Fruit fly (Drosophila melanogaster) whole organism, embryonic: ENCODE results near the gene foxo.

Experiments used
- CG10366 ChIP-seq: fragments of 200-800 bp; sonication (Bioruptor generic); IDR thresholded peaks from 2 replicates; pipeline ENCODE4 v1.3.6; 2022; ENCODE audit warnings: missing biosample characterization, missing genetic modification characterization
- CG2199 ChIP-seq: fragments of 200-800 bp; sonication (Bioruptor generic); IDR thresholded peaks from 3 replicates; pipeline ENCODE4 v1.3.6; 2022; ENCODE audit warnings: missing biosample characterization, missing genetic modification characterization
- CG2202 ChIP-seq: fragments of 200-800 bp; sonication (Bioruptor generic); optimal IDR thresholded peaks from 2 replicates; lab custom pipeline; 2018; ENCODE audit warnings: missing biosample characterization, mild to moderate bottlenecking, missing genetic modification characterization
- CG31365 ChIP-seq: fragments of 200-800 bp; sonication (Bioruptor generic); optimal IDR thresholded peaks from 2 replicates; lab custom pipeline; 2018; ENCODE audit warnings: missing biosample characterization, mild to moderate bottlenecking, missing genetic modification characterization
- CG3407 ChIP-seq: fragments of 200-800 bp; sonication (Bioruptor generic); optimal IDR thresholded peaks from 2 replicates; lab custom pipeline; 2018; ENCODE audit warnings: missing biosample characterization, mild to moderate bottlenecking, missing genetic modification characterization
- CG6791 ChIP-seq: fragments of 200-800 bp; sonication (Bioruptor generic); IDR thresholded peaks from 3 replicates; pipeline ENCODE4 v1.3.6; 2022; ENCODE audit warnings: missing biosample characterization, missing genetic modification characterization; ENCODE audit not compliant: partially characterized antibody
- CG6813 ChIP-seq: fragments of 200-800 bp; sonication (Bioruptor generic); optimal IDR thresholded peaks from 2 replicates; lab custom pipeline; 2017; ENCODE audit warnings: missing biosample characterization, missing genetic modification characterization, mild to moderate bottlenecking, moderate library complexity, missing genetic modification reagents
- CG8478 ChIP-seq: fragments of >200 bp; optimal IDR thresholded peaks from 2 replicates; lab custom pipeline; 2018
- CG9727 ChIP-seq: fragments of 200-800 bp; sonication (Bioruptor generic); optimal IDR thresholded peaks from 3 replicates; lab custom pipeline; 2017; ENCODE audit warnings: missing biosample characterization, mild to moderate bottlenecking, missing genetic modification characterization
- Deaf1 ChIP-seq: fragments of 200-800 bp; optimal IDR thresholded peaks from 3 replicates; lab custom pipeline; 2019; ENCODE audit warnings: missing biosample characterization, mild to moderate bottlenecking, missing genetic modification characterization, moderate library complexity
- HLH3B ChIP-seq: fragments of 200-800 bp; sonication (Bioruptor generic); IDR thresholded peaks from 2 replicates; pipeline ENCODE4 v1.3.6; 2022; ENCODE audit warnings: missing biosample characterization, missing genetic modification characterization
- HLH54F ChIP-seq: fragments of 200-800 bp; sonication (Bioruptor generic); optimal IDR thresholded peaks from 3 replicates; lab custom pipeline; 2016; ENCODE audit warnings: missing biosample characterization, missing genetic modification characterization
- Hr78 ChIP-seq, 2 experiments: fragments of 200-800 bp in 1 of 2; fragments of >200 bp in 1 of 2; sonication (Bioruptor generic) in 1 of 2; optimal IDR thresholded peaks; 2 replicates each; lab custom pipeline; 2017 to 2019; ENCODE audit warnings: missing biosample characterization in 2 of 2, missing genetic modification characterization in 2 of 2, mild to moderate bottlenecking in 1 of 2, moderate library complexity in 1 of 2
- Lpt ChIP-seq: fragments of >200 bp; optimal IDR thresholded peaks from 2 replicates; lab custom pipeline; 2018; ENCODE audit warnings: missing biosample characterization, missing genetic modification characterization
- Max ChIP-seq: fragments of 200-800 bp; sonication (Bioruptor generic); optimal IDR thresholded peaks from 2 replicates; lab custom pipeline; 2016; ENCODE audit warnings: missing biosample characterization, mild to moderate bottlenecking, missing genetic modification characterization
- Med ChIP-seq: fragments of 200-800 bp; sonication (Bioruptor generic); peaks from one replicate; lab custom pipeline; 2016; ENCODE audit warnings: missing biosample characterization, missing genetic modification characterization, mild to moderate bottlenecking, inconsistent platforms, moderate library complexity
- Spps ChIP-seq: fragments of 200-800 bp; sonication (Bioruptor generic); optimal IDR thresholded peaks from 2 replicates; lab custom pipeline; 2018; ENCODE audit warnings: missing biosample characterization, mild to moderate bottlenecking, missing genetic modification characterization
- bowl ChIP-seq: fragments of 200-800 bp; sonication (Bioruptor generic); IDR thresholded peaks from 2 replicates; pipeline ENCODE4 v1.3.6; 2022; ENCODE audit warnings: missing biosample characterization, missing genetic modification characterization
- cad ChIP-seq: fragments of >200 bp; optimal IDR thresholded peaks from 2 replicates; lab custom pipeline; 2017; ENCODE audit warnings: missing biosample characterization, missing genetic modification characterization
- ci ChIP-seq: fragments of 200-800 bp; sonication (Bioruptor generic); IDR thresholded peaks from 3 replicates; pipeline ENCODE4 v1.3.6; 2022; ENCODE audit warnings: missing biosample characterization, missing genetic modification characterization
- crol ChIP-seq: fragments of 200-800 bp; sonication (Bioruptor generic); IDR thresholded peaks from 2 replicates; pipeline ENCODE4 v1.3.6; 2022; ENCODE audit warnings: missing biosample characterization, missing genetic modification characterization
- cwo ChIP-seq: fragments of 200-800 bp; sonication (Bioruptor generic); optimal IDR thresholded peaks from 3 replicates; lab custom pipeline; 2017; ENCODE audit warnings: missing biosample characterization, missing genetic modification characterization, mild to moderate bottlenecking, moderate library complexity, missing genetic modification reagents
- da ChIP-seq: fragments of 200-800 bp; sonication (Bioruptor generic); optimal IDR thresholded peaks from 2 replicates; lab custom pipeline; 2016; ENCODE audit warnings: missing biosample characterization, missing genetic modification characterization
- dati ChIP-seq: fragments of 200-800 bp; sonication (Bioruptor generic); IDR thresholded peaks from 2 replicates; pipeline ENCODE4 v1.3.6; 2022; ENCODE audit warnings: missing biosample characterization, missing genetic modification characterization
- disco-r ChIP-seq: fragments of 200-800 bp; sonication (Bioruptor generic); optimal IDR thresholded peaks from 2 replicates; lab custom pipeline; 2016; ENCODE audit warnings: missing biosample characterization, missing genetic modification characterization
- hkb ChIP-seq, 2 experiments: fragments of 200-800 bp in 1 of 2; fragments of >200 bp in 1 of 2; sonication (Bioruptor generic) in 1 of 2; IDR thresholded peaks in 1 of 2; optimal IDR thresholded peaks in 1 of 2; 2 replicates each; pipeline versions ENCODE4 v1.3.6 to Lab custom; 2017 to 2022; ENCODE audit warnings: missing biosample characterization in 1 of 2, missing genetic modification characterization in 1 of 2
- lmd ChIP-seq: fragments of 200-800 bp; sonication (Bioruptor generic); IDR thresholded peaks from 2 replicates; pipeline ENCODE4 v1.3.6; 2022; ENCODE audit warnings: missing biosample characterization, missing genetic modification characterization
- oc ChIP-seq: fragments of 200-800 bp; sonication (Bioruptor generic); optimal IDR thresholded peaks from 2 replicates; lab custom pipeline; 2018; ENCODE audit warnings: missing biosample characterization, mild to moderate bottlenecking, missing genetic modification characterization, moderate library complexity
- sens ChIP-seq: fragments of 200-800 bp; sonication (Bioruptor generic); peaks from one replicate; lab custom pipeline; 2016; ENCODE audit warnings: missing biosample characterization, missing genetic modification characterization
- sens-2 ChIP-seq: fragments of 200-800 bp; sonication (Bioruptor generic); IDR thresholded peaks from 2 replicates; pipeline ENCODE4 v1.3.6; 2022; ENCODE audit warnings: missing biosample characterization, missing genetic modification characterization
- shn ChIP-seq: fragments of 200-800 bp; sonication (Bioruptor generic); optimal IDR thresholded peaks from 3 replicates; lab custom pipeline; 2016; ENCODE audit warnings: missing biosample characterization, missing genetic modification characterization
- sug ChIP-seq: fragments of 200-800 bp; optimal IDR thresholded peaks from 2 replicates; lab custom pipeline; 2019; ENCODE audit warnings: missing biosample characterization, mild to moderate bottlenecking, missing genetic modification characterization, moderate library complexity
- tio ChIP-seq: fragments of 200-800 bp; sonication (Bioruptor generic); optimal IDR thresholded peaks from 2 replicates; lab custom pipeline; 2017; ENCODE audit warnings: missing biosample characterization, missing genetic modification characterization, inconsistent platforms
- wek ChIP-seq: fragments of 200-800 bp; sonication (Bioruptor generic); optimal IDR thresholded peaks from 3 replicates; lab custom pipeline; 2018; ENCODE audit warnings: missing biosample characterization, mild to moderate bottlenecking, missing genetic modification characterization, moderate library complexity

The foxo gene

dm6 chr3R:14058531-14059431 lies 2.0 kb downstream of the foxo start (continued):
- TF ChIP-seq Lpt (GFP tag; lab: Kevin White, UChicago): no peak

dm6 chr3R:14059703-14060300 lies 3.1 kb downstream of the foxo start:
- TF ChIP-seq Max (GFP tag; lab: Kevin White, UChicago) (no peak), HLH54F (GFP tag; lab: Kevin White, UChicago) (no peak), Med (peak; percentile 32), sens (GFP tag; lab: Kevin White, UChicago) (peak; percentile 25), CG10366 (GFP tag; lab: Robert Waterston, UW) (no peak), oc (tag; lab: Kevin White, UChicago) (no peak), Spps (no peak), da (no peak), shn (GFP tag; lab: Kevin White, UChicago) (no peak), cad (GFP tag; lab: Kevin White, UChicago) (no peak)
- TF ChIP-seq, all 482 proteins: peak for 2

- TF ChIP-seq wek (GFP tag; lab: Kevin White, UChicago): no peak
- TF ChIP-seq sens-2 (GFP tag; lab: Robert Waterston, UW): peak; percentile 20; the same call in 1 of the 2 replicates
- TF ChIP-seq da: no peak
- TF ChIP-seq crol (GFP tag; lab: Robert Waterston, UW): peak; percentile 56; the same call in 1 of the 2 replicates
- peak in 1 of 2 experiments; percentile 84 for TF ChIP-seq Hr78 (GFP tag; optimal IDR thresholded peaks at IDR 0.05; lab: Kevin White, UChicago)
- no peak for TF ChIP-seq hkb (optimal IDR thresholded peaks at IDR 0.05; lab: Kevin White, UChicago)
- no peak for TF ChIP-seq hkb (GFP tag; IDR thresholded peaks at IDR 0.05; lab: Robert Waterston, UW)
- TF ChIP-seq disco-r (GFP tag; lab: Kevin White, UChicago): no peak
- TF ChIP-seq CG3407: no peak
- no peak for TF ChIP-seq dati (GFP tag; lab: Robert Waterston, UW)
- TF ChIP-seq tio (GFP tag; lab: Kevin White, UChicago): no peak
- no peak for TF ChIP-seq bowl (GFP tag; lab: Robert Waterston, UW)
- TF ChIP-seq HLH3B (GFP tag; lab: Robert Waterston, UW): no peak
- TF ChIP-seq sug (tag; lab: Kevin White, UChicago): peak; percentile 12
- 0 out of 3 replicates have a peak, but pooled peaks have one; percentile 22 for TF ChIP-seq ci
- TF ChIP-seq CG6791: 0 out of 3 replicates have a peak, but pooled peaks have one; percentile 29
- TF ChIP-seq lmd: no peak
- TF ChIP-seq CG2202 (tag; lab: Kevin White, UChicago): no peak
- TF ChIP-seq Deaf1 (tag; lab: Kevin White, UChicago): no peak
- no peak for TF ChIP-seq CG31365 (tag; lab: Kevin White, UChicago)
- peak; percentile 6 for TF ChIP-seq CG9727 (GFP tag; lab: Kevin White, UChicago)
- no peak for TF ChIP-seq CG6813 (GFP tag; lab: Kevin White, UChicago)
- TF ChIP-seq CG8478 (lab: Kevin White, UChicago): no peak
- peak; percentile 75; the same call in 1 of the 3 replicates for TF ChIP-seq CG2199 (GFP tag; lab: Robert Waterston, UW)
- no peak for TF ChIP-seq cwo (GFP tag; lab: Kevin White, UChicago)
Measured at dm6 chr3R:14060399-14060798, 3.7 kb downstream of the foxo start.
